Fruit fly (Drosophila melanogaster) whole organism, adult: ENCODE measurements around the gene Acat1.

Experiments used
- CG11617 ChIP-seq: fragments of 200-800 bp; sonication (Bioruptor generic); optimal IDR thresholded peaks from 2 replicates; lab custom pipeline; 2017; ENCODE audit warnings: mild to moderate bottlenecking, missing biosample characterization, missing genetic modification reagents, missing genetic modification characterization
- CG12768 ChIP-seq: fragments of 200-800 bp; sonication (Bioruptor generic); optimal IDR thresholded peaks from 2 replicates; lab custom pipeline; 2017; ENCODE audit warnings: missing biosample characterization, missing genetic modification characterization, mild to moderate bottlenecking, moderate library complexity, missing genetic modification reagents
- CG14711 ChIP-seq: fragments of 200-800 bp; sonication (Bioruptor generic); optimal IDR thresholded peaks from 2 replicates; lab custom pipeline; 2018; ENCODE audit warnings: missing biosample characterization, mild to moderate bottlenecking, missing genetic modification characterization, moderate library complexity
- CG1620 ChIP-seq: fragments of 200-800 bp; sonication (Bioruptor generic); optimal IDR thresholded peaks from 2 replicates; lab custom pipeline; 2016; ENCODE audit warnings: missing biosample characterization, missing genetic modification characterization
- CG33017 ChIP-seq: fragments of 200-800 bp; sonication (Bioruptor generic); optimal IDR thresholded peaks from 2 replicates; lab custom pipeline; 2018; ENCODE audit warnings: missing biosample characterization, mild to moderate bottlenecking, missing genetic modification characterization, moderate library complexity
- CG5204 ChIP-seq: fragments of 200-800 bp; sonication (Bioruptor generic); optimal IDR thresholded peaks from 2 replicates; lab custom pipeline; 2016; ENCODE audit warnings: missing biosample characterization, missing genetic modification characterization
- CG7045 ChIP-seq: fragments of 200-800 bp; sonication (Bioruptor generic); optimal IDR thresholded peaks from 2 replicates; lab custom pipeline; 2017; ENCODE audit warnings: missing biosample characterization, mild to moderate bottlenecking, missing genetic modification characterization
- CG7101 ChIP-seq: fragments of 200-800 bp; sonication (Bioruptor generic); optimal IDR thresholded peaks from 2 replicates; lab custom pipeline; 2018; ENCODE audit warnings: missing biosample characterization, mild to moderate bottlenecking, missing genetic modification characterization, moderate library complexity
- Clk ChIP-seq: fragments of 200-800 bp; sonication (Bioruptor generic); optimal IDR thresholded peaks from 2 replicates; lab custom pipeline; 2017; ENCODE audit warnings: missing biosample characterization, missing genetic modification characterization
- Crg-1 ChIP-seq: fragments of 200-800 bp; sonication (Bioruptor generic); optimal IDR thresholded peaks from 2 replicates; lab custom pipeline; 2016; ENCODE audit warnings: missing biosample characterization, missing genetic modification characterization
- Hr96 ChIP-seq: fragments of 200-800 bp; sonication (Bioruptor generic); optimal IDR thresholded peaks from 2 replicates; lab custom pipeline; 2016; ENCODE audit warnings: missing biosample characterization, missing genetic modification characterization
- Mnt ChIP-seq: fragments of 200-800 bp; sonication (Bioruptor generic); optimal IDR thresholded peaks from 2 replicates; lab custom pipeline; 2016; ENCODE audit warnings: missing biosample characterization, mild to moderate bottlenecking, missing genetic modification characterization
- bab1 ChIP-seq: fragments of 200-800 bp; sonication (Bioruptor generic); optimal IDR thresholded peaks from 3 replicates; lab custom pipeline; 2019; ENCODE audit warnings: missing biosample characterization, mild to moderate bottlenecking, missing genetic modification characterization, moderate library complexity
- cic ChIP-seq: fragments of 200-800 bp; sonication (Bioruptor generic); optimal IDR thresholded peaks from 2 replicates; lab custom pipeline; 2017; ENCODE audit warnings: missing biosample characterization, mild to moderate bottlenecking, missing genetic modification characterization, moderate library complexity
- cnc ChIP-seq, 2 experiments: fragments of >200 bp; optimal IDR thresholded peaks; 2 replicates each; lab custom pipeline; 2017
- kay ChIP-seq: fragments of 200-800 bp; sonication (Bioruptor generic); peaks from one replicate; lab custom pipeline; 2016; ENCODE audit warnings: missing biosample characterization, missing genetic modification characterization, borderline replicate concordance
- ovo ChIP-seq: fragments of 200-800 bp; sonication (Bioruptor generic); optimal IDR thresholded peaks from 2 replicates; lab custom pipeline; 2016; ENCODE audit warnings: missing biosample characterization, missing genetic modification characterization
- pad ChIP-seq: fragments of 200-800 bp; sonication (Bioruptor generic); optimal IDR thresholded peaks from 3 replicates; lab custom pipeline; 2017; ENCODE audit warnings: missing biosample characterization, missing genetic modification characterization, mild to moderate bottlenecking, moderate library complexity, missing genetic modification reagents
- tj ChIP-seq: fragments of 200-800 bp; sonication (Bioruptor generic); optimal IDR thresholded peaks from 3 replicates; lab custom pipeline; 2017; ENCODE audit warnings: missing biosample characterization, mild to moderate bottlenecking, missing genetic modification characterization, moderate library complexity
- toe ChIP-seq: fragments of 200-800 bp; sonication (Bioruptor generic); optimal IDR thresholded peaks from 2 replicates; lab custom pipeline; 2016; ENCODE audit warnings: missing biosample characterization, missing genetic modification characterization

Acat1 gene

DNA sequence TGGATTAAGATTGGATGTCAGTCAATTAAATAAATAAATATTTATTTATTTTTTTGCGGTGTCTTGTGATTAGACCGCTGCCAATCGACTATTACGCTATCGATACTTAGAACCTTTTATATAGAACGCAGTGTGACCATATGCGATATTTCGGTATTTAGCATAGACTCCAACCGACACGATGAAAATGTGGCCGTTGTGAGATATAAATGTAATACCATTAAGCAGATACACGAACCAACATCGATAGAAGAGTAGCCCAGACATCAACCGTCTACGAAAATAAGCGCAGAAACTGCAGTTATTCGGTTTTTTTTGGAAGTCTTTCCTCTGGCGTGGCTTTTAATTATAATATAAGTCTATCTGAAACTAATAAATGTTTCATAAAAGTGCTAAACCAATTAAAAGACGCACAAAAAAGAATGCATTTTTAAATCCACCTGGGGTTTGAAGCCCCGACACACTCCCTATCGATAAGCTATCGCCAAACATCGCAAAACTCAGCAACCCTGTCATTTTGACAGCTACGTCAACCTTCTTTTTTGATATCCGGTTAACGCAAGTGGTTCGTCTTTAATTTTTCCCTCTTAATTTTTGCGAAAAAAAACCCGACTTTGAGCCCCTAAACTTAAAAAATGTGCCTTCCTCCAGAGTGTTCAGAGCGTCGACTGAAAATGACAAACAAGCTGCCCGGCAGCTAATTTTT lies 44.8 kb upstream of the Acat1 start, which contains the start of the genes Dhdds and RpS14a:
Dhdds (minus strand) TSS at position 142 of the 706 bp plus-strand sequence.
RpS14a (plus strand) TSS at position 533 of the 706 bp plus-strand sequence.
- peak; percentile 77 for TF ChIP-seq ovo (GFP tag; lab: Kevin White, UChicago)
- peak; percentile 64 for TF ChIP-seq CG1620
- TF ChIP-seq CG14711 (tag; lab: Kevin White, UChicago): peak; percentile 96
- peak; percentile 66 for TF ChIP-seq pad
- peak; percentile 84 for TF ChIP-seq Crg-1 (GFP tag; lab: Kevin White, UChicago)
- peak; percentile 91 for TF ChIP-seq CG11617 (GFP tag; lab: Kevin White, UChicago)
- peak; percentile 24 for TF ChIP-seq CG7045 (GFP tag; lab: Kevin White, UChicago)
- TF ChIP-seq bab1 (GFP tag; lab: Kevin White, UChicago): peak; percentile 43
- TF ChIP-seq CG33017 (tag; lab: Kevin White, UChicago): no peak
- peak; percentile 81 for TF ChIP-seq Mnt (GFP tag; lab: Kevin White, UChicago)
- TF ChIP-seq tj: peak; percentile 66
- TF ChIP-seq CG7101: peak; percentile 77
- TF ChIP-seq Hr96 (GFP tag; lab: Kevin White, UChicago): no peak
- TF ChIP-seq cic (GFP tag; lab: Kevin White, UChicago): no peak
- no peak for TF ChIP-seq CG12768 (GFP tag; lab: Kevin White, UChicago)

DNA sequence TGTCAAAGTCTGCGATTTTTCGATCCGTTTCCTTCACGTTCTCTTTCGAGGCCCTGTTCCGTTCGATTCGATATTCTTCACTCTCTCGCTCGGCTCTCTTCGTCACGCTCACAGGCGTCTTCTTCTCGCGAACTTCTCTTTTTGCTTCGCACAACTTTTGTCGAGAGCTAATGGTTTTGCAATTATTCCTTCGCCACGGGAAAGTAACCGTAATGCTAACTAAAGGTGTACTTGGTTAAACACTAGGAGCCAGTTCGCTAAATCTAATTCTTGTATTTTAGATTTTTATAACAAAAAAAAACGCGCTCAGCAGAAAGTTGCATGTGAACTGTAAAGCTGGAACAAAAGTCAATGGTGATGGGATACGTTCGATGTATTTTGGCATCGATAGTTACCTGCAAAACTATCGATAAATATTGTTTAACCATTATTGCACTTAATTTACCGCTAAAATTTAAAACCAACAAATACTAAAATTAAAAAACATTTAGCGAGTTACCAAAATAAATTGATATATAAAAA lies 42.5 kb upstream of the Acat1 start, which contains the start of gene mahe:
mahe (minus strand) TSS at position 355 of the 522 bp plus-strand sequence.
- no peak for TF ChIP-seq Clk (GFP tag; lab: Kevin White, UChicago)
- TF ChIP-seq CG7101: peak; percentile 26
- peak; percentile 75 for TF ChIP-seq tj
- peak; percentile 72 for TF ChIP-seq Mnt (GFP tag; lab: Kevin White, UChicago)
- TF ChIP-seq CG14711 (tag; lab: Kevin White, UChicago): peak; percentile 35
- no peak for TF ChIP-seq CG1620
- TF ChIP-seq bab1 (GFP tag; lab: Kevin White, UChicago): peak; percentile 55

DNA sequence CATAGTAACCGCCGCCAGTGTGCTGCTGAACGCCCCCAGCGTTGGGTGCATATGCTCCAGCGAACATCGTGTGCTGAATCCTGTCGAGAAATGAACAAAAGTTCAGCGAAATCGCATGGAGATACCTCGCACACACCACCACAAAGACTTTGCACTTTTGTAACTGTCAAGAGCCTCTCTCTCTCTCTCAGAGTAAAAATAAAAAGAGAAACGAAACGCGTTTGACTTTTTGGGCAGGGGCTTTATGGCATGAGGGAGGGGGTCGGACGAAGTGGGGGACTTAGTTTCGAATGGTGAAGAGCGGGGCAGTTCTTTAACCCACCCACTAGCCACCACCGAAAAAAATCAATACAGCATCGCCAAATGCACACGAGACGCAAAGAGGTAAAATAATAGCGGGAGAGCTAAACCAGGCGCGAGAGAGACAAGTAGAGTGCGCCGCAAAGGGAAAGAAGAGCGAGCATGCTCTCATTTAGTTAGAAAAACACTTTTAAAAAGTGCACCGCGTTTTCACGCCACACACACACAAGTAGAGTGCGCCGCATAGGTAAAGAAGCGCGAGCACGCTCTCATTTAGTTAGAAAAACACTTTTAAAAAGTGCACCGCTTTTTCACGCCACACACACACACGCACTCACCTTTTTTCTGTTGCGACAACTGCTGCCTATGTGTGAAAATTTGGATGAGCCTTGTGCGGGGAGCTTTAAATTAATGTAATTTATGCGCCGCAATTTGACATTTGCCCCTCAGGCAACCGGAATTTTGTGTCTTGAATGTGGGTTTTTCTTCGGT lies 41.8 kb upstream of the Acat1 start:
- TF ChIP-seq CG5204: no peak
- peak; percentile 8 for TF ChIP-seq tj
- peak; percentile 6 for TF ChIP-seq CG12768 (GFP tag; lab: Kevin White, UChicago)
- TF ChIP-seq pad: peak; percentile 25
- TF ChIP-seq cic (GFP tag; lab: Kevin White, UChicago): no peak
- TF ChIP-seq toe (GFP tag; lab: Kevin White, UChicago): no peak
- peak; percentile 19 for TF ChIP-seq CG7101
- no peak for TF ChIP-seq Crg-1 (GFP tag; lab: Kevin White, UChicago)
- no peak for TF ChIP-seq CG7045 (GFP tag; lab: Kevin White, UChicago)
- no peak for TF ChIP-seq bab1 (GFP tag; lab: Kevin White, UChicago)

DNA sequence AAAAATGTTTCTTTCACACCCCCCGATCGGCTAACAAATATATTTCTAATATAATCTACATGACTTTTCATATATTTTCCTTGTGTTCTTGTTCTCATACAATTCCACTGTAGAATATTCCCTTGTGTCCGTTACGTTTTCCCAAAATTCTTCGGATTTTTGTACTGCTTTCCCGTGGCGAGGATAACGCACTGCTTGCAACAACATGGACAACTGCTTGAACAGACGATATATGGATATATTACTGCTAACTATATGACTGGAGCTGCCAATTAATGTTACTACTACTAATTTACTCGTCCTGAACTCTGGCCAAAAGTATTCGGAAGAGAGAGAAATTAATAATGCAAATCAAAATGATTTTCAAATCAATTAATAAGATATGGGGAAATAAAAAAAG lies 36.3 kb upstream of the Acat1 start:
- TF ChIP-seq Hr96 (GFP tag; lab: Kevin White, UChicago): no peak
- TF ChIP-seq CG7101: no peak
- no peak for TF ChIP-seq pad
- TF ChIP-seq CG11617 (GFP tag; lab: Kevin White, UChicago): no peak
- no peak for TF ChIP-seq CG1620
- TF ChIP-seq cnc (optimal IDR thresholded peaks at IDR 0.05; lab: Kevin White, UChicago): no peak
- no peak for TF ChIP-seq CG33017 (tag; lab: Kevin White, UChicago)
- no peak for TF ChIP-seq Crg-1 (GFP tag; lab: Kevin White, UChicago)
- TF ChIP-seq toe (GFP tag; lab: Kevin White, UChicago): no peak
- no peak for TF ChIP-seq CG5204
- TF ChIP-seq tj: no peak
- TF ChIP-seq Clk (GFP tag; lab: Kevin White, UChicago): no peak
- TF ChIP-seq kay (GFP tag; lab: Kevin White, UChicago): no peak

DNA sequence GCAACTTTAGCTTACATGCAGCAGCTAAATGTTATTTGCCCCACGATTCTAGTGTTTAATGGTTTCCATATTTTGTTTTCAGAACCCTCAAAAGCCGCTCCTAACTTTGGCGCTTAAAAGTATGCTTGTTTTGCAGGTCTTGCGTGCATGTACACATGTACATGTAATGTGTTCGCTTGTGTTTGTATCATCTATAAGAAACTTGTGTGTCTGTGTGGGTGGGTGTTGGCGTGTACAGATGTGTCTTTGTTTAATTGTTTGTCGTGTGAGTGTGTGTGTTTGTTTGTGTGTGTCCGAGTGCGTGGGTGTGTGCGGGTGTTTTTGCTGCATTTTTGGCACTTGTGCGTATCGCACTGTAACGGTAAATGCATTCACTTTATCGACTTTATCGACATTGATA lies 34.5 kb upstream of the Acat1 start:
- TF ChIP-seq bab1 (GFP tag; lab: Kevin White, UChicago): no peak
- no peak for TF ChIP-seq Mnt (GFP tag; lab: Kevin White, UChicago)

DNA sequence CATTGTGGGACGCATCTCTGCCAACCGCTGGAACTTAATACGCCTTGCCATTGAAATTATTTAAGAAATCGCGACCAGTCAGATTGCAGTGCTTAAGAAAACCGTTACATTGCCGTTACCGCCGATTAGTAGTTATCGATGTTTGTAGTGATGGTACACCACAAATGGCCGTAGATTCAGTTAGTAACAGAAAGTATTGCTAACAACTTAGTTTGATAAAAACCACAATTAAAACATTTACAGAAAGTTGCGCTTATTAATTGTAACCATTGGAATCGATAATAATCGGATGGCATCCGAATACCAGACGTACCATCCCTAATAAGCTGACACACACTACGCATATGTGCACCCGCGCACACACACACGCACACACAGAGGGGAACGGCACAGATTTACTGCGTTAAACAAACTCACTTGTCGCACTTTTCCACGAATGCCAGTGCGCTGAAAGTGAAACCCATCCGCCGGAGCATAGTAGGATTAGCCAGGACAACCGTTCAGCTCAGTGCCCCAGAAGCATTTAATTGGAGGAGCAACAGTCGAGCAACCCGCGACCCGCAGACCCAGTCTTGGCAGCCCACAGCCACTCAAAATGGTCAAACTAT lies 31.6 kb upstream of the Acat1 start, which contains the start of the genes hdm and Ykt6:
hdm (minus strand) TSS at position 51 of the 608 bp plus-strand sequence.
Ykt6 (plus strand) TSS at position 329 of the 608 bp plus-strand sequence.
- TF ChIP-seq toe (GFP tag; lab: Kevin White, UChicago) (peak; percentile 86), CG11617 (GFP tag; lab: Kevin White, UChicago) (peak; percentile 77), Hr96 (GFP tag; lab: Kevin White, UChicago) (no peak), CG5204 (no peak), pad (peak; percentile 96), cnc (optimal IDR thresholded peaks at IDR 0.05; lab: Kevin White, UChicago) (no peak), ovo (GFP tag; lab: Kevin White, UChicago) (peak; percentile 92), bab1 (GFP tag; lab: Kevin White, UChicago) (peak; percentile 91), CG1620 (peak; percentile 88), Clk (GFP tag; lab: Kevin White, UChicago) (no peak), CG7045 (GFP tag; lab: Kevin White, UChicago) (no peak), tj (peak; percentile 72), cic (GFP tag; lab: Kevin White, UChicago) (peak; percentile 11), kay (GFP tag; lab: Kevin White, UChicago) (no peak), CG12768 (GFP tag; lab: Kevin White, UChicago) (peak; percentile 38), CG7101 (peak; percentile 84), Mnt (GFP tag; lab: Kevin White, UChicago) (peak; percentile 83), Crg-1 (GFP tag; lab: Kevin White, UChicago) (peak; percentile 84), CG14711 (tag; lab: Kevin White, UChicago) (peak; percentile 82), CG33017 (tag; lab: Kevin White, UChicago) (peak; percentile 42)
